Worm (Caenorhabditis elegans): ENCODE results near the gene ric-8.

ric-8 gene

ce11 chrIV:2613011-2613503 is 29.7 kb upstream of the ric-8 start, which contains the start of gene Y69A2AR.28:
TSS of gene Y69A2AR.28 (minus strand) at chrIV:2613061.
- no peak for TF ChIP-seq fos-1 (tag; optimal IDR thresholded peaks at IDR 0.05)
- TF ChIP-seq lin-15B (tag; optimal IDR thresholded peaks at IDR 0.05), result peak; percentile 45

- TF ChIP-seq elt-2 (tag; optimal IDR thresholded peaks at IDR 0.05) (peak; percentile 63), nhr-28 (tag; optimal IDR thresholded peaks at IDR 0.05) (no peak), hmg-11 (tag; optimal IDR thresholded peaks at IDR 0.05) (no peak), pqm-1 (tag; optimal IDR thresholded peaks at IDR 0.05) (peak; percentile 62), elt-1 (tag; optimal IDR thresholded peaks at IDR 0.05) (no peak), snpc-4 (tag; optimal IDR thresholded peaks at IDR 0.05) (no peak), ceh-16 (tag; optimal IDR thresholded peaks at IDR 0.05) (no peak), ceh-28 (tag; optimal IDR thresholded peaks at IDR 0.05) (no peak), R02D3.7 (tag; optimal IDR thresholded peaks at IDR 0.05) (no peak), tbx-2 (tag; optimal IDR thresholded peaks at IDR 0.05) (no peak), ceh-9 (tag; optimal IDR thresholded peaks at IDR 0.05) (no peak), zag-1 (tag; optimal IDR thresholded peaks at IDR 0.05) (no peak)
These were observed 29.0 kb upstream of the ric-8 start, which contains the start of gene daao-1 for ce11 chrIV:2613754-2614244. TSS of gene daao-1 (plus strand) at chrIV:2614194.

ce11 chrIV:2616853-2617252 is 25.9 kb upstream of the ric-8 start:
- no peak for TF ChIP-seq nhr-67 (tag; optimal IDR thresholded peaks at IDR 0.05)
- peak; percentile 78 for TF ChIP-seq ceh-28 (tag; optimal IDR thresholded peaks at IDR 0.05)

- no peak for TF ChIP-seq hmg-11 (tag; optimal IDR thresholded peaks at IDR 0.05)
- TF ChIP-seq elt-2 (tag; optimal IDR thresholded peaks at IDR 0.05), result peak; percentile 98
- TF ChIP-seq nfya-1 (tag; optimal IDR thresholded peaks at IDR 0.05; ENCODE audit: insufficient read depth), result peak; percentile 6
- peak; percentile 96 for TF ChIP-seq pqm-1 (tag; optimal IDR thresholded peaks at IDR 0.05)
These were observed 24.2 kb upstream of the ric-8 start, which contains the start of gene smf-3 for ce11 chrIV:2618611-2619010. TSS of gene smf-3 (plus strand) at chrIV:2618869.

- TF ChIP-seq pqm-1 (tag; optimal IDR thresholded peaks at IDR 0.05) (no peak), fos-1 (tag; optimal IDR thresholded peaks at IDR 0.05) (no peak), ceh-82 (tag; optimal IDR thresholded peaks at IDR 0.05) (no peak), aly-2 (tag; optimal IDR thresholded peaks at IDR 0.05) (no peak), skn-1 (tag; optimal IDR thresholded peaks at IDR 0.05) (no peak), nfya-1 (tag; optimal IDR thresholded peaks at IDR 0.05; ENCODE audit: insufficient read depth) (no peak), nhr-67 (tag; optimal IDR thresholded peaks at IDR 0.05) (no peak), R02D3.7 (tag; optimal IDR thresholded peaks at IDR 0.05) (no peak)
These were observed 14.6 kb upstream of the ric-8 start, which contains the start of gene ngn-1 for ce11 chrIV:2628171-2628570. TSS of gene ngn-1 (minus strand) at chrIV:2628271.

- no peak for TF ChIP-seq ztf-11 (tag; optimal IDR thresholded peaks at IDR 0.05)
- TF ChIP-seq egl-27 (tag; optimal IDR thresholded peaks at IDR 0.05), result no peak
- TF ChIP-seq fkh-2 (tag; optimal IDR thresholded peaks at IDR 0.05), result no peak
- no peak for TF ChIP-seq lin-15B (tag; optimal IDR thresholded peaks at IDR 0.05)
- no peak for TF ChIP-seq mml-1 (tag; optimal IDR thresholded peaks at IDR 0.05)
These were observed 12.6 kb upstream of the ric-8 start for ce11 chrIV:2630145-2630544.

ce11 chrIV:2634992-2635391 is 7.8 kb upstream of the ric-8 start:
- TF ChIP-seq elt-3 (tag; optimal IDR thresholded peaks at IDR 0.05) (no peak), sea-2 (GFP tag; optimal IDR thresholded peaks at IDR 0.05) (no peak), egl-27 (tag; optimal IDR thresholded peaks at IDR 0.05) (no peak), ceh-28 (tag; optimal IDR thresholded peaks at IDR 0.05) (no peak), R02D3.7 (tag; optimal IDR thresholded peaks at IDR 0.05) (no peak), ceh-9 (tag; optimal IDR thresholded peaks at IDR 0.05) (no peak), ztf-4 (tag; optimal IDR thresholded peaks at IDR 0.05) (no peak), ama-1 (optimal IDR thresholded peaks at IDR 0.05) (no peak)

Data from whole organism, L3 larva.